Fruit fly (Drosophila melanogaster): ENCODE measurements around the gene CheB98a.
A peak's percentile ranks its signal among the peaks of the same experiment; 100 is the strongest.

CheB98a gene

DNA sequence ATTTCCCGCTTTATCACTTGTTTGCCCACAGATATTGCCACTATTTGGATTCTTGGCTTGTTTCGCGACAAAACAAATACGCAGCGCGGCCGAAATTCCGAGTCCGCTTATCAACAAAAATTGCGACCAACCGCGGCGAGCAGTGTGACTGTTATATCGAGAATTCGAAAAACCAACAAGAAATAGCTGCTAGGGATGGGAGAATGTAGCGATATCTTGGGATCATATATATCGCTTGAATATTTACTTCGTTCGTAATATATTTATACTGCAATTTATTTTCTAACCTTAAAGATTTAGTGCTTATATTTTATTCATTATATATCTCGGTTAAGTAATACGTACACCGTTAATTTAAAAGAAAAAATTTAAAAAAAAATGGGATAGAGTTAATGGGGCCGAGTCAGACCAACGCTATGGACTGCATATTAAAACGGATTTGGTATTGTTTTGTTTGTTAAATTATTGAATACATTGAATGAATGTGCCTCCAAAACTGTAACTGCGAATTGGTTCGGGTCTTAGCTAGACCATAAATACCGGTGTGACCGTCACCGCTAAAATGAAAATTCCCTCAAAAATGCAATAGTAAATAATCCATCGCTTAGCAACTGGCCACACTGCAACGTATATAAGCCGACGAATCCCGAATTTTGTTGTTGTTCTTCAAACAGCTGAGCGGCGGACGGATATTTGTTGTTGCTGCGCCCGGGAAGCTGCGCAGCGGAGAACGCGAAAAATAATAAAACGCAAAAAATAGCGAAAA is 38.3 kb downstream of the CheB98a start, which contains the start of the genes Apc and spg:
Gene Apc (minus strand): TSS at position 138 of the 766 bp plus-strand sequence.
Gene spg (plus strand): TSS at position 660 of the 766 bp plus-strand sequence.
- TF ChIP-seq Sox15 (GFP tag; optimal IDR thresholded peaks at IDR 0.05) (no peak), cyc (GFP tag; optimal IDR thresholded peaks at IDR 0.05) (no peak), Sox102F (GFP tag; optimal IDR thresholded peaks at IDR 0.05) (peak; percentile 56), CG11902 (GFP tag; optimal IDR thresholded peaks at IDR 0.05) (no peak), esn (GFP tag; optimal IDR thresholded peaks at IDR 0.05) (peak; percentile 25), CG8119 (GFP tag; IDR thresholded peaks at IDR 0.05) (no peak), CG16779 (tag; optimal IDR thresholded peaks at IDR 0.05) (no peak), eg (GFP tag; IDR thresholded peaks at IDR 0.05) (peak; percentile 35; the same call in 1 of the 3 replicates), dsx (GFP tag; optimal IDR thresholded peaks at IDR 0.05; ENCODE audit: poor library complexity, severe bottlenecking) (no peak), CG9139 (GFP tag; optimal IDR thresholded peaks at IDR 0.05) (no peak), CG31627 (GFP tag; optimal IDR thresholded peaks at IDR 0.05) (peak; percentile 18), acj6 (GFP tag; optimal IDR thresholded peaks at IDR 0.05) (no peak), Gug (GFP tag; IDR thresholded peaks at IDR 0.05) (no peak), CG6808 (GFP tag; optimal IDR thresholded peaks at IDR 0.05) (no peak), fkh (GFP tag; optimal IDR thresholded peaks at IDR 0.05) (peak; percentile 95), Eip75B (GFP tag; optimal IDR thresholded peaks at IDR 0.05) (no peak), achi (GFP tag; optimal IDR thresholded peaks at IDR 0.05) (peak; percentile 18), dac (GFP tag; optimal IDR thresholded peaks at IDR 0.05) (no peak), Lpt (GFP tag; optimal IDR thresholded peaks at IDR 0.05) (no peak), OdsH (GFP tag; optimal IDR thresholded peaks at IDR 0.05) (peak; percentile 37), CG6854 (GFP tag; optimal IDR thresholded peaks at IDR 0.05) (peak; percentile 66), CG4318 (GFP tag; optimal IDR thresholded peaks at IDR 0.05) (no peak), CG1621 (tag; optimal IDR thresholded peaks at IDR 0.05) (peak; percentile 48), CG6792 (GFP tag; optimal IDR thresholded peaks at IDR 0.05) (peak; percentile 15), CG8632 (GFP tag; optimal IDR thresholded peaks at IDR 0.05) (peak; percentile 34), svp (GFP tag) (peak; percentile 80), fd85E (GFP tag; optimal IDR thresholded peaks at IDR 0.05) (no peak), Ets21C (GFP tag; optimal IDR thresholded peaks at IDR 0.05) (no peak), Hr4 (GFP tag; optimal IDR thresholded peaks at IDR 0.05) (peak; percentile 31), CG3919 (GFP tag; optimal IDR thresholded peaks at IDR 0.05) (peak; percentile 33), CG10631 (GFP tag; optimal IDR thresholded peaks at IDR 0.05) (peak; percentile 48), Eip93F (GFP tag; optimal IDR thresholded peaks at IDR 0.05) (no peak), CG15336 (GFP tag; IDR thresholded peaks at IDR 0.05) (no peak), CG11294 (GFP tag; IDR thresholded peaks at IDR 0.05) (no peak), ss (GFP tag; optimal IDR thresholded peaks at IDR 0.05) (peak; percentile 41 to 59), CG10669 (GFP tag; optimal IDR thresholded peaks at IDR 0.05) (peak; percentile 15), Met (GFP tag; optimal IDR thresholded peaks at IDR 0.05) (peak; percentile 44), salr (GFP tag; optimal IDR thresholded peaks at IDR 0.05) (peak in 1 of 2 experiments; percentile 7), topi (GFP tag; optimal IDR thresholded peaks at IDR 0.05) (peak; percentile 29), CG7368 (GFP tag; optimal IDR thresholded peaks at IDR 0.05) (no peak), lz (GFP tag; optimal IDR thresholded peaks at IDR 0.05) (peak; percentile 10), Eip78C (GFP tag) (peak; percentile 78), CG8319 (GFP tag; optimal IDR thresholded peaks at IDR 0.05) (no peak), CG3032 (tag; optimal IDR thresholded peaks at IDR 0.05) (peak; percentile 42), fd59A (GFP tag; optimal IDR thresholded peaks at IDR 0.05) (no peak), vri (GFP tag; optimal IDR thresholded peaks at IDR 0.05) (peak; percentile 40), CG34406 (GFP tag; optimal IDR thresholded peaks at IDR 0.05) (no peak), Hr38 (GFP tag; optimal IDR thresholded peaks at IDR 0.05) (no peak), Blimp-1 (GFP tag; optimal IDR thresholded peaks at IDR 0.05) (no peak), CG6163 (GFP tag; IDR thresholded peaks at IDR 0.05) (peak; percentile 53; the same call in 1 of the 3 replicates), Sox14 (GFP tag; optimal IDR thresholded peaks at IDR 0.05) (peak; percentile 14)

Data from whole organism, prepupa.